Fruit fly (Drosophila melanogaster) whole organism, embryonic: Measurements from ENCODE around the gene CG31233.

Experiments
- Bdp1 ChIP-seq: fragments of 200-800 bp; sonication (Bioruptor generic); optimal IDR thresholded peaks from 3 replicates; lab custom pipeline; 2016; ENCODE audit warnings: missing biosample characterization, missing genetic modification characterization
- Bgb ChIP-seq: fragments of 200-800 bp; sonication (Bioruptor generic); IDR thresholded peaks from 2 replicates; pipeline ENCODE4 v1.3.6; 2022; ENCODE audit warnings: missing biosample characterization, missing genetic modification characterization; ENCODE audit not compliant: partially characterized antibody
- CG10209 ChIP-seq: fragments of 200-800 bp; sonication (Bioruptor generic); optimal IDR thresholded peaks from 3 replicates; lab custom pipeline; 2017; ENCODE audit warnings: missing biosample characterization, mild to moderate bottlenecking, missing genetic modification characterization, missing genetic modification reagents
- CG10274 ChIP-seq: fragments of 200-800 bp; sonication (Bioruptor generic); optimal IDR thresholded peaks from 3 replicates; lab custom pipeline; 2017; ENCODE audit warnings: missing biosample characterization, mild to moderate bottlenecking, missing genetic modification characterization
- CG10321 ChIP-seq: fragments of 200-800 bp; sonication (Bioruptor generic); IDR thresholded peaks from 2 replicates; pipeline ENCODE4 v1.3.6; 2022; ENCODE audit warnings: missing biosample characterization, missing genetic modification characterization
- CG10959 ChIP-seq: fragments of 200-800 bp; sonication (Bioruptor generic); IDR thresholded peaks from 2 replicates; pipeline ENCODE4 v1.3.6; 2022; ENCODE audit warnings: missing biosample characterization, missing genetic modification characterization
- CG11247 ChIP-seq: fragments of 200-800 bp; sonication (Bioruptor generic); IDR thresholded peaks from 2 replicates; pipeline ENCODE4 v1.3.6; 2022; ENCODE audit warnings: missing biosample characterization, missing genetic modification characterization
- CG11456 ChIP-seq: fragments of 200-800 bp; sonication (Bioruptor generic); IDR thresholded peaks from 3 replicates; pipeline ENCODE4 v1.3.6; 2022; ENCODE audit warnings: missing biosample characterization, missing genetic modification characterization
- CG11696 ChIP-seq: fragments of 200-800 bp; sonication (Bioruptor generic); IDR thresholded peaks from 2 replicates; pipeline ENCODE4 v1.3.6; 2022; ENCODE audit warnings: missing biosample characterization, missing genetic modification characterization
- CG12659 ChIP-seq: fragments of 200-800 bp; sonication (Bioruptor generic); optimal IDR thresholded peaks from 3 replicates; lab custom pipeline; 2017; ENCODE audit warnings: mild to moderate bottlenecking, missing biosample characterization, missing genetic modification reagents, missing genetic modification characterization
- CG13624 ChIP-seq: fragments of 200-800 bp; sonication (Bioruptor generic); optimal IDR thresholded peaks from 2 replicates; lab custom pipeline; 2016; ENCODE audit warnings: missing biosample characterization, missing genetic modification characterization
- CG15073 ChIP-seq: fragments of 200-800 bp; sonication (Bioruptor generic); optimal IDR thresholded peaks from 2 replicates; lab custom pipeline; 2016; ENCODE audit warnings: missing biosample characterization, missing genetic modification characterization
- CG1529 ChIP-seq: fragments of 200-800 bp; sonication (Bioruptor generic); optimal IDR thresholded peaks from 3 replicates; lab custom pipeline; 2018; ENCODE audit warnings: missing biosample characterization, missing genetic modification characterization
- CG15696 ChIP-seq: fragments of 200-800 bp; sonication (Bioruptor generic); optimal IDR thresholded peaks from 2 replicates; lab custom pipeline; 2019; ENCODE audit warnings: missing biosample characterization, mild to moderate bottlenecking, missing genetic modification characterization, moderate library complexity
- CG1603 ChIP-seq: fragments of 200-800 bp; sonication (Bioruptor generic); optimal IDR thresholded peaks from 2 replicates; lab custom pipeline; 2019; ENCODE audit warnings: missing biosample characterization, mild to moderate bottlenecking, missing genetic modification characterization, moderate library complexity
- CG17359 ChIP-seq: fragments of 200-800 bp; sonication (Bioruptor generic); optimal IDR thresholded peaks from 3 replicates; lab custom pipeline; 2018; ENCODE audit warnings: missing biosample characterization, mild to moderate bottlenecking, missing genetic modification characterization, moderate library complexity
- CG1792 ChIP-seq: fragments of 200-800 bp; sonication (Bioruptor generic); optimal IDR thresholded peaks from 2 replicates; lab custom pipeline; 2016; ENCODE audit warnings: missing biosample characterization, missing genetic modification characterization
- CG2116 ChIP-seq: fragments of 200-800 bp; sonication (Bioruptor generic); optimal IDR thresholded peaks from 3 replicates; lab custom pipeline; 2018; ENCODE audit warnings: missing biosample characterization, mild to moderate bottlenecking, missing genetic modification characterization
- CG30020 ChIP-seq: fragments of 200-800 bp; optimal IDR thresholded peaks from 2 replicates; lab custom pipeline; 2019; ENCODE audit warnings: missing biosample characterization, mild to moderate bottlenecking, missing genetic modification characterization, moderate library complexity
- CG3281 ChIP-seq: fragments of 200-800 bp; sonication (Bioruptor generic); optimal IDR thresholded peaks from 3 replicates; lab custom pipeline; 2017; ENCODE audit warnings: missing biosample characterization, mild to moderate bottlenecking, missing genetic modification characterization
- CG4617 ChIP-seq: fragments of 200-800 bp; sonication (Bioruptor generic); optimal IDR thresholded peaks from 3 replicates; lab custom pipeline; 2016; ENCODE audit warnings: missing biosample characterization, missing genetic modification characterization, borderline replicate concordance
- CG9437 ChIP-seq: fragments of 200-800 bp; sonication (Bioruptor generic); optimal IDR thresholded peaks from 2 replicates; lab custom pipeline; 2018; ENCODE audit warnings: missing biosample characterization, mild to moderate bottlenecking, missing genetic modification characterization
- CG9727 ChIP-seq: fragments of 200-800 bp; sonication (Bioruptor generic); optimal IDR thresholded peaks from 3 replicates; lab custom pipeline; 2017; ENCODE audit warnings: missing biosample characterization, mild to moderate bottlenecking, missing genetic modification characterization
- CrebB ChIP-seq: fragments of 200-800 bp; sonication (Bioruptor generic); optimal IDR thresholded peaks from 3 replicates; lab custom pipeline; 2018; ENCODE audit warnings: missing biosample characterization, mild to moderate bottlenecking, missing genetic modification characterization
- Dref ChIP-seq: fragments of 200-800 bp; sonication (Bioruptor generic); IDR thresholded peaks from 2 replicates; pipeline ENCODE4 v1.3.6; 2022; ENCODE audit warnings: missing biosample characterization, missing genetic modification characterization
- Ets65A ChIP-seq: fragments of 200-800 bp; sonication (Bioruptor generic); peaks from one replicate; lab custom pipeline; 2016; ENCODE audit warnings: missing biosample characterization, missing genetic modification characterization
- Lhr ChIP-seq: fragments of 200-800 bp; sonication (Bioruptor generic); optimal IDR thresholded peaks from 3 replicates; lab custom pipeline; 2017; ENCODE audit warnings: mild to moderate bottlenecking, missing biosample characterization, missing genetic modification reagents, missing genetic modification characterization
- MBD-R2 ChIP-seq: fragments of 200-800 bp; sonication (Bioruptor generic); IDR thresholded peaks from 2 replicates; pipeline ENCODE4 v1.3.6; 2022; ENCODE audit warnings: missing biosample characterization, missing genetic modification characterization
- Med ChIP-seq: fragments of 200-800 bp; sonication (Bioruptor generic); peaks from one replicate; lab custom pipeline; 2016; ENCODE audit warnings: missing biosample characterization, missing genetic modification characterization, mild to moderate bottlenecking, inconsistent platforms, moderate library complexity
- NC2α ChIP-seq: fragments of 200-800 bp; sonication (Bioruptor generic); optimal IDR thresholded peaks from 2 replicates; lab custom pipeline; 2016; ENCODE audit warnings: missing biosample characterization, missing genetic modification characterization
- Pdp1 ChIP-seq, 2 experiments: fragments of 200-800 bp; sonication (Bioruptor generic); optimal IDR thresholded peaks; 3 replicates each; lab custom pipeline; 2016; ENCODE audit warnings: missing biosample characterization in 2 of 2, missing genetic modification characterization in 2 of 2, mild to moderate bottlenecking in 1 of 2, moderate library complexity in 1 of 2
- Ravus ChIP-seq: fragments of 200-800 bp; sonication (Bioruptor generic); IDR thresholded peaks from 2 replicates; pipeline ENCODE4 v1.3.6; 2022; ENCODE audit warnings: missing biosample characterization, missing genetic modification characterization
- Trl ChIP-seq, 3 experiments: fragments of >200 bp in 2 of 3; fragments of 200-800 bp in 1 of 3; sonication (Bioruptor generic) in 1 of 3; optimal IDR thresholded peaks; 2 replicates in 1 of 3; 3 replicates in 2 of 3; lab custom pipeline; 2016 to 2017; ENCODE audit warnings: missing biosample characterization in 1 of 3, missing genetic modification characterization in 1 of 3
- abd-A ChIP-seq: fragments of 200-800 bp; sonication (Bioruptor generic); optimal IDR thresholded peaks from 3 replicates; lab custom pipeline; 2019; ENCODE audit warnings: missing biosample characterization, mild to moderate bottlenecking, missing genetic modification characterization, moderate library complexity
- amos ChIP-seq: fragments of 200-800 bp; sonication (Bioruptor generic); IDR thresholded peaks from 2 replicates; pipeline ENCODE4 v1.3.6; 2022; ENCODE audit warnings: missing biosample characterization, missing genetic modification characterization; ENCODE audit not compliant: partially characterized antibody
- cad ChIP-seq: fragments of >200 bp; optimal IDR thresholded peaks from 2 replicates; lab custom pipeline; 2017; ENCODE audit warnings: missing biosample characterization, missing genetic modification characterization
- dati ChIP-seq: fragments of 200-800 bp; sonication (Bioruptor generic); IDR thresholded peaks from 2 replicates; pipeline ENCODE4 v1.3.6; 2022; ENCODE audit warnings: missing biosample characterization, missing genetic modification characterization
- disco-r ChIP-seq: fragments of 200-800 bp; sonication (Bioruptor generic); optimal IDR thresholded peaks from 2 replicates; lab custom pipeline; 2016; ENCODE audit warnings: missing biosample characterization, missing genetic modification characterization
- en ChIP-seq: fragments of 200-800 bp; sonication (Bioruptor generic); optimal IDR thresholded peaks from 2 replicates; lab custom pipeline; 2016; ENCODE audit warnings: missing biosample characterization, missing genetic modification characterization
- ewg ChIP-seq: fragments of 200-800 bp; sonication (Bioruptor generic); optimal IDR thresholded peaks from 3 replicates; lab custom pipeline; 2017; ENCODE audit warnings: mild to moderate bottlenecking, missing biosample characterization, missing genetic modification reagents, missing genetic modification characterization
- jumu ChIP-seq: fragments of 200-800 bp; sonication (Bioruptor generic); optimal IDR thresholded peaks from 3 replicates; lab custom pipeline; 2016; ENCODE audit warnings: missing biosample characterization, missing genetic modification characterization
- kah ChIP-seq: fragments of 200-800 bp; sonication (Bioruptor generic); optimal IDR thresholded peaks from 2 replicates; lab custom pipeline; 2018; ENCODE audit warnings: missing biosample characterization, mild to moderate bottlenecking, missing genetic modification characterization
- kni ChIP-seq: fragments of 200-800 bp; sonication (Bioruptor generic); optimal IDR thresholded peaks from 3 replicates; lab custom pipeline; 2017; ENCODE audit warnings: mild to moderate bottlenecking, missing biosample characterization, missing genetic modification reagents, missing genetic modification characterization
- knrl ChIP-seq: fragments of 200-800 bp; sonication (Bioruptor generic); IDR thresholded peaks from 3 replicates; pipeline ENCODE4 v1.3.6; 2022; ENCODE audit warnings: missing biosample characterization, missing genetic modification characterization; ENCODE audit not compliant: partially characterized antibody
- nau ChIP-seq: fragments of 200-800 bp; sonication (Bioruptor generic); optimal IDR thresholded peaks from 3 replicates; lab custom pipeline; 2017; ENCODE audit warnings: missing biosample characterization, mild to moderate bottlenecking, missing genetic modification characterization, missing genetic modification reagents
- pita ChIP-seq: fragments of 200-800 bp; sonication (Bioruptor generic); optimal IDR thresholded peaks from 2 replicates; lab custom pipeline; 2017; ENCODE audit warnings: missing biosample characterization, mild to moderate bottlenecking, missing genetic modification characterization
- psq ChIP-seq: fragments of 200-800 bp; sonication (Bioruptor generic); optimal IDR thresholded peaks from 2 replicates; lab custom pipeline; 2017; ENCODE audit warnings: missing biosample characterization, missing genetic modification characterization
- run ChIP-seq: fragments of 200-800 bp; sonication (Bioruptor generic); optimal IDR thresholded peaks from 3 replicates; lab custom pipeline; 2018; ENCODE audit warnings: missing biosample characterization, mild to moderate bottlenecking, missing genetic modification characterization
- shn ChIP-seq: fragments of 200-800 bp; sonication (Bioruptor generic); optimal IDR thresholded peaks from 3 replicates; lab custom pipeline; 2016; ENCODE audit warnings: missing biosample characterization, missing genetic modification characterization
- slou ChIP-seq: fragments of 200-800 bp; sonication (Bioruptor generic); optimal IDR thresholded peaks from 3 replicates; lab custom pipeline; 2016; ENCODE audit warnings: missing biosample characterization, missing genetic modification characterization
- zen ChIP-seq: fragments of 200-800 bp; sonication (Bioruptor generic); optimal IDR thresholded peaks from 3 replicates; lab custom pipeline; 2018; ENCODE audit warnings: missing biosample characterization, mild to moderate bottlenecking, missing genetic modification characterization, moderate library complexity

The CG31233 gene

dm6 chr3R:21777660-21778059, 28.0 kb downstream of the CG31233 start, which contains the start of gene Polr1H (continued):
- TF ChIP-seq CG9437 (no peak), Ets65A (GFP tag; lab: Kevin White, UChicago) (no peak), MBD-R2 (GFP tag; lab: Robert Waterston, UW) (peak; percentile 49; the same call in 1 of the 2 replicates), CG10274 (no peak), Bdp1 (GFP tag; lab: Kevin White, UChicago) (no peak), CG15073 (GFP tag; lab: Kevin White, UChicago) (no peak), CG4617 (GFP tag; lab: Kevin White, UChicago) (peak; percentile 23), Ravus (GFP tag; lab: Robert Waterston, UW) (no peak), slou (GFP tag; lab: Kevin White, UChicago) (no peak), zen (tag; lab: Kevin White, UChicago) (no peak), Trl (optimal IDR thresholded peaks at IDR 0.05; lab: Kevin White, UChicago) (no peak), Trl (GFP tag; optimal IDR thresholded peaks at IDR 0.05; lab: Kevin White, UChicago) (no peak), CrebB (tag; lab: Kevin White, UChicago) (no peak), Pdp1 (GFP tag; optimal IDR thresholded peaks at IDR 0.05; lab: Kevin White, UChicago) (peak in 1 of 2 experiments; percentile 75), NC2α (no peak), CG1529 (GFP tag; lab: Kevin White, UChicago) (no peak), shn (GFP tag; lab: Kevin White, UChicago) (no peak), dati (GFP tag; lab: Robert Waterston, UW) (no peak), Dref (GFP tag; lab: Robert Waterston, UW) (no peak), psq (no peak), ewg (no peak), disco-r (GFP tag; lab: Kevin White, UChicago) (no peak), CG13624 (peak; percentile 24), nau (GFP tag; lab: Kevin White, UChicago) (no peak), CG10209 (no peak), CG9727 (GFP tag; lab: Kevin White, UChicago) (no peak), abd-A (tag; lab: Kevin White, UChicago) (no peak), CG2116 (peak; percentile 21), Med (GFP tag; lab: Kevin White, UChicago) (peak; percentile 68), CG1792 (no peak), jumu (GFP tag; lab: Kevin White, UChicago) (no peak), cad (GFP tag; lab: Kevin White, UChicago) (no peak), pita (peak; percentile 84), CG10959 (GFP tag; lab: Robert Waterston, UW) (no peak), kah (GFP tag; lab: Kevin White, UChicago) (no peak), CG11247 (GFP tag; lab: Robert Waterston, UW) (no peak), en (GFP tag; lab: Kevin White, UChicago) (no peak), Bgb (GFP tag; lab: Robert Waterston, UW) (no peak), CG1603 (tag; lab: Kevin White, UChicago) (no peak), CG3281 (GFP tag; lab: Kevin White, UChicago) (no peak), CG17359 (tag; lab: Kevin White, UChicago) (no peak), kni (GFP tag; lab: Kevin White, UChicago) (no peak), CG30020 (tag; lab: Kevin White, UChicago) (no peak), knrl (GFP tag; lab: Robert Waterston, UW) (peak; percentile 8; the same call in 1 of the 3 replicates), CG10321 (GFP tag; lab: Robert Waterston, UW) (no peak), amos (GFP tag; lab: Robert Waterston, UW) (no peak; the same call in 1 of the 2 replicates), run (tag; lab: Kevin White, UChicago) (no peak), CG15696 (tag; lab: Kevin White, UChicago) (no peak), CG11456 (GFP tag; lab: Robert Waterston, UW) (no peak), Lhr (GFP tag; lab: Kevin White, UChicago) (peak; percentile 70), CG11696 (GFP tag; lab: Robert Waterston, UW) (no peak), CG12659 (GFP tag; lab: Kevin White, UChicago) (peak; percentile 37)
